Worm (Caenorhabditis elegans) whole organism, young adult: ENCODE results near the gene F44E7.9.
A peak's percentile ranks its signal among the peaks of the same experiment; 100 is the strongest.

Experiments used
- B0035.1 ChIP-seq: sonication (generic microtip); optimal IDR thresholded peaks from 2 replicates; lab custom pipeline; 2016; ENCODE audit warnings: missing genetic modification characterization, mild to moderate bottlenecking, missing compliant biosample characterization, missing genotype, missing genetic modification reagents
- B0336.3 ChIP-seq: fragments of 200-800 bp; sonication (Bioruptor generic); IDR thresholded peaks from 2 replicates; pipeline ENCODE4 v1.3.6; 2022; ENCODE audit warnings: missing genetic modification characterization, missing compliant biosample characterization
- C17E4.6 ChIP-seq: fragments of 200-800 bp; sonication (Bioruptor generic); IDR thresholded peaks from 2 replicates; pipeline ENCODE4 v1.3.6; 2022; ENCODE audit warnings: missing genetic modification reagents, missing genetic modification characterization, missing compliant biosample characterization
- F23B12.7 ChIP-seq: sonication (generic microtip); optimal IDR thresholded peaks from 2 replicates; lab custom pipeline; 2017; ENCODE audit warnings: missing genetic modification characterization, mild to moderate bottlenecking, missing compliant biosample characterization, antibody characterized with exemption, moderate library complexity; ENCODE audit not compliant: insufficient read depth
- F33H1.4 ChIP-seq: fragments of 200-800 bp; sonication (Bioruptor generic); IDR thresholded peaks from 2 replicates; pipeline ENCODE4 v1.3.6; 2022; ENCODE audit warnings: missing genetic modification reagents, missing genetic modification characterization, missing compliant biosample characterization
- F39B2.1 ChIP-seq: fragments of 200-800 bp; sonication (Bioruptor generic); IDR thresholded peaks from 2 replicates; pipeline ENCODE4 v1.3.6; 2022; ENCODE audit warnings: missing genetic modification reagents, missing genetic modification characterization, missing compliant biosample characterization
- F49E8.2 ChIP-seq: sonication (generic microtip); optimal IDR thresholded peaks from 3 replicates; lab custom pipeline; 2017; ENCODE audit warnings: missing genetic modification characterization, mild to moderate bottlenecking, missing compliant biosample characterization, antibody characterized with exemption, moderate library complexity; ENCODE audit not compliant: insufficient read depth
- K12H6.12 ChIP-seq: fragments of 200-800 bp; sonication (Bioruptor generic); optimal IDR thresholded peaks from 2 replicates; lab custom pipeline; 2018; ENCODE audit warnings: mild to moderate bottlenecking, missing genetic modification characterization, missing compliant biosample characterization
- Y53F4B.3 ChIP-seq: fragments of 200-800 bp; sonication (Bioruptor generic); IDR thresholded peaks from 2 replicates; pipeline ENCODE4 v1.3.6; 2022; ENCODE audit warnings: missing genetic modification reagents, missing genetic modification characterization, missing compliant biosample characterization
- Y53G8AR.9 ChIP-seq: fragments of 200-800 bp; sonication (Bioruptor generic); conservative IDR thresholded peaks from 2 replicates; pipeline ENCODE4 v1.3.6; 2022; ENCODE audit warnings: missing genetic modification reagents, missing genetic modification characterization, missing compliant biosample characterization
- Y56A3A.18 ChIP-seq: fragments of 200-800 bp; sonication (Bioruptor generic); IDR thresholded peaks from 2 replicates; pipeline ENCODE4 v1.3.6; 2022; ENCODE audit warnings: missing genetic modification reagents, missing genetic modification characterization, missing compliant biosample characterization
- akir-1 ChIP-seq: fragments of 200-800 bp; sonication (Bioruptor generic); optimal IDR thresholded peaks from 2 replicates; lab custom pipeline; 2018; ENCODE audit warnings: mild to moderate bottlenecking, missing genetic modification characterization, moderate library complexity, missing compliant biosample characterization
- attf-5 ChIP-seq: fragments of 200-800 bp; sonication (Bioruptor generic); optimal IDR thresholded peaks from 2 replicates; lab custom pipeline; 2018; ENCODE audit warnings: mild to moderate bottlenecking, missing genetic modification characterization, missing compliant biosample characterization
- bed-1 ChIP-seq: fragments of 200-800 bp; sonication (Bioruptor generic); IDR thresholded peaks from 2 replicates; pipeline ENCODE4 v1.3.6; 2022; ENCODE audit warnings: missing genetic modification reagents, missing genetic modification characterization, missing compliant biosample characterization
- ceh-100 ChIP-seq: fragments of 200-800 bp; sonication (Bioruptor generic); IDR thresholded peaks from 2 replicates; pipeline ENCODE4 v1.3.6; 2022; ENCODE audit warnings: missing genetic modification reagents, missing genetic modification characterization, missing compliant biosample characterization
- ceh-27 ChIP-seq: fragments of 200-800 bp; sonication (Bioruptor generic); optimal IDR thresholded peaks from 2 replicates; lab custom pipeline; 2018; ENCODE audit warnings: mild to moderate bottlenecking, missing genetic modification characterization, moderate library complexity, missing compliant biosample characterization
- ceh-91 ChIP-seq: fragments of 200-800 bp; sonication (Bioruptor generic); IDR thresholded peaks from 2 replicates; pipeline ENCODE4 v1.3.6; 2022; ENCODE audit warnings: missing genetic modification reagents, missing genetic modification characterization, missing compliant biosample characterization
- dpl-1 ChIP-seq: fragments of 150-350 bp; optimal IDR thresholded peaks from 2 replicates; lab custom pipeline; 2014; ENCODE audit warnings: missing biosample characterization, missing genetic modification reagents, missing genetic modification characterization
- efl-1 ChIP-seq: fragments of 150-350 bp; optimal IDR thresholded peaks from 2 replicates; lab custom pipeline; 2014; ENCODE audit warnings: missing biosample characterization, missing genetic modification reagents, missing genetic modification characterization
- egrh-3 ChIP-seq: fragments of 200-800 bp; sonication (Bioruptor generic); IDR thresholded peaks from 2 replicates; pipeline ENCODE4 v1.3.6; 2022; ENCODE audit warnings: missing genetic modification reagents, missing genetic modification characterization, missing compliant biosample characterization
- ekl-4 ChIP-seq: fragments of 200-800 bp; sonication (Bioruptor generic); IDR thresholded peaks from 2 replicates; pipeline ENCODE4 v1.3.6; 2022; ENCODE audit warnings: missing genetic modification reagents, missing genetic modification characterization, missing compliant biosample characterization
- hsf-1 ChIP-seq: fragments of 200-800 bp; sonication (Bioruptor generic); IDR thresholded peaks from 2 replicates; pipeline ENCODE4 v1.3.6; 2022; ENCODE audit warnings: missing genetic modification reagents, missing genetic modification characterization, missing compliant biosample characterization
- let-607 ChIP-seq, 2 experiments: fragments of 200-800 bp in 1 of 2; sonication (Bioruptor generic) in 1 of 2; sonication (generic microtip) in 1 of 2; optimal IDR thresholded peaks; 2 replicates each; lab custom pipeline; 2016 to 2018; ENCODE audit warnings: mild to moderate bottlenecking in 2 of 2, missing compliant biosample characterization in 2 of 2, missing genetic modification characterization in 2 of 2, moderate library complexity in 2 of 2, missing genotype in 1 of 2
- lin-26 ChIP-seq: fragments of 200-800 bp; sonication (Bioruptor generic); IDR thresholded peaks from 2 replicates; pipeline ENCODE4 v1.3.6; 2022; ENCODE audit warnings: missing genetic modification reagents, missing genetic modification characterization, missing compliant biosample characterization
- lin-35 ChIP-seq, 3 experiments: fragments of 150-350 bp in 2 of 3; sonication (generic microtip) in 1 of 3; optimal IDR thresholded peaks; 2 replicates each; lab custom pipeline; 2014 to 2018; ENCODE audit warnings: missing biosample characterization in 3 of 3, missing genetic modification characterization in 3 of 3, missing genetic modification reagents in 3 of 3
- lin-40 ChIP-seq: sonication (generic microtip); optimal IDR thresholded peaks from 2 replicates; lab custom pipeline; 2016; ENCODE audit warnings: missing genetic modification characterization, mild to moderate bottlenecking, missing compliant biosample characterization, missing genotype, missing genetic modification reagents
- lin-54 ChIP-seq: fragments of 200-800 bp; sonication (Bioruptor generic); optimal IDR thresholded peaks from 2 replicates; lab custom pipeline; 2018; ENCODE audit warnings: mild to moderate bottlenecking, missing genetic modification characterization, missing compliant biosample characterization
- lir-1 ChIP-seq: fragments of 200-800 bp; sonication (Bioruptor generic); conservative IDR thresholded peaks from 2 replicates; pipeline ENCODE4 v1.3.6; 2022; ENCODE audit warnings: missing genetic modification reagents, missing genetic modification characterization, missing compliant biosample characterization
- madf-10 ChIP-seq: sonication (generic microtip); optimal IDR thresholded peaks from 2 replicates; lab custom pipeline; 2016; ENCODE audit warnings: mild to moderate bottlenecking, missing genetic modification characterization, missing compliant biosample characterization
- madf-6 ChIP-seq: fragments of 200-800 bp; sonication (Bioruptor generic); IDR thresholded peaks from 2 replicates; pipeline ENCODE4 v1.3.6; 2022; ENCODE audit warnings: missing genetic modification reagents, missing genetic modification characterization, missing compliant biosample characterization
- madf-8 ChIP-seq: fragments of 200-800 bp; sonication (Bioruptor generic); conservative IDR thresholded peaks from 2 replicates; pipeline ENCODE4 v1.3.6; 2022; ENCODE audit warnings: missing genetic modification reagents, missing genetic modification characterization, missing compliant biosample characterization
- nhr-179 ChIP-seq: sonication (generic microtip); optimal IDR thresholded peaks from 2 replicates; lab custom pipeline; 2016; ENCODE audit warnings: mild to moderate bottlenecking, missing genetic modification characterization, missing compliant biosample characterization
- nhr-27 ChIP-seq: fragments of 200-800 bp; sonication (Bioruptor generic); optimal IDR thresholded peaks from 2 replicates; lab custom pipeline; 2018; ENCODE audit warnings: mild to moderate bottlenecking, missing genetic modification characterization, moderate library complexity, missing compliant biosample characterization
- nhr-90 ChIP-seq: sonication (generic microtip); optimal IDR thresholded peaks from 2 replicates; lab custom pipeline; 2016; ENCODE audit warnings: missing genotype, mild to moderate bottlenecking, missing genetic modification characterization, missing compliant biosample characterization
- repo-1 ChIP-seq: sonication (generic microtip); optimal IDR thresholded peaks from 2 replicates; lab custom pipeline; 2017; ENCODE audit warnings: mild to moderate bottlenecking, missing genetic modification characterization, missing compliant biosample characterization
- rpc-1 ChIP-seq, 2 experiments: fragments of 150-350 bp in 1 of 2; sonication (generic microtip) in 1 of 2; optimal IDR thresholded peaks; 2 replicates each; lab custom pipeline; 2014 to 2018; ENCODE audit warnings: missing biosample characterization in 1 of 2, missing genetic modification characterization in 1 of 2, missing genetic modification reagents in 1 of 2, missing genotype in 1 of 2
- snpc-4 ChIP-seq, 5 experiments: fragments of 150-350 bp in 1 of 5; sonication (generic microtip) in 4 of 5; optimal IDR thresholded peaks; 2 replicates each; lab custom pipeline; 2014 to 2018; ENCODE audit warnings: missing genetic modification characterization in 5 of 5, missing biosample characterization in 3 of 5, antibody characterized with exemption in 2 of 5, mild to moderate bottlenecking in 2 of 5, missing compliant biosample characterization in 2 of 5, missing genotype in 2 of 5, moderate library complexity in 2 of 5, missing genetic modification reagents in 1 of 5
- tbp1 ChIP-seq: fragments of 200-800 bp; sonication (Bioruptor generic); optimal IDR thresholded peaks from 2 replicates; lab custom pipeline; 2018; ENCODE audit warnings: mild to moderate bottlenecking, missing genetic modification characterization, missing compliant biosample characterization
- tlf-1 ChIP-seq: fragments of 200-800 bp; sonication (Bioruptor generic); optimal IDR thresholded peaks from 2 replicates; lab custom pipeline; 2018; ENCODE audit warnings: mild to moderate bottlenecking, missing genetic modification characterization, missing compliant biosample characterization
- unc-130 ChIP-seq: sonication (generic microtip); optimal IDR thresholded peaks from 2 replicates; lab custom pipeline; 2016; ENCODE audit warnings: missing genetic modification reagents, missing genetic modification characterization, missing compliant biosample characterization
- unc-62 ChIP-seq: fragments of 150-350 bp; optimal IDR thresholded peaks from 2 replicates; lab custom pipeline; 2014; ENCODE audit warnings: missing biosample characterization, missing genetic modification reagents, missing genetic modification characterization
- xnd-1 ChIP-seq: sonication (generic microtip); optimal IDR thresholded peaks from 2 replicates; lab custom pipeline; 2016; ENCODE audit warnings: missing genotype, missing genetic modification reagents, missing genetic modification characterization, missing compliant biosample characterization
- zfh-2 ChIP-seq: fragments of 200-800 bp; sonication (Bioruptor generic); conservative IDR thresholded peaks from 2 replicates; pipeline ENCODE4 v1.3.6; 2022; ENCODE audit warnings: missing genetic modification reagents, missing genetic modification characterization, missing compliant biosample characterization
- ztf-25 ChIP-seq: fragments of 200-800 bp; sonication (Bioruptor generic); IDR thresholded peaks from 2 replicates; pipeline ENCODE4 v1.3.6; 2022; ENCODE audit warnings: missing genetic modification reagents, missing genetic modification characterization, missing compliant biosample characterization
- ztf-26 ChIP-seq: sonication (generic microtip); optimal IDR thresholded peaks from 2 replicates; lab custom pipeline; 2017; ENCODE audit warnings: missing genetic modification characterization, missing compliant biosample characterization

The F44E7.9 gene

ce11 chrV:5790497-5791280, at the start of gene F44E7.9, which contains the start of gene nhr-142:
Gene F44E7.9, plus strand, starts transcription at chrV:5791230.
Gene nhr-142, minus strand, starts transcription at chrV:5790553.
- peak in 1 of 2 experiments; percentile 53 for TF ChIP-seq let-607 (tag; optimal IDR thresholded peaks at IDR 0.05; lab: Kevin White, UChicago)
- peak; percentile 50 for TF ChIP-seq dpl-1 (GFP tag; lab: Kevin White, UChicago)
- TF ChIP-seq snpc-4 (GFP tag; optimal IDR thresholded peaks at IDR 0.05; lab: Kevin White, UChicago): peak; percentile 32
- TF ChIP-seq snpc-4 (tag; optimal IDR thresholded peaks at IDR 0.05; lab: Kevin White, UChicago): peak; percentile 54 to 79 (median 72)
- peak; percentile 95 for TF ChIP-seq ceh-100
- 0 out of 2 replicates have a peak, but pooled peaks have one; percentile 9 for TF ChIP-seq ztf-25 (GFP tag; lab: Robert Waterston, UW)
- TF ChIP-seq lin-26 (GFP tag; lab: Robert Waterston, UW): no peak
- TF ChIP-seq attf-5 (GFP tag; lab: Kevin White, UChicago): peak; percentile 86
- peak; percentile 77 for TF ChIP-seq ceh-27 (GFP tag; lab: Kevin White, UChicago)
- peak; percentile 84; the same call in 1 of the 2 replicates for TF ChIP-seq Y53G8AR.9 (GFP tag; lab: Robert Waterston, UW)
- 0 out of 2 replicates have a peak, but pooled peaks have one; percentile 10 for TF ChIP-seq hsf-1 (GFP tag; lab: Robert Waterston, UW)
- TF ChIP-seq bed-1 (GFP tag; lab: Robert Waterston, UW): no peak
- peak; percentile 71 for TF ChIP-seq madf-10 (tag; lab: Kevin White, UChicago)
- TF ChIP-seq lir-1 (GFP tag; lab: Robert Waterston, UW): peak; percentile 73
- peak; percentile 42 for TF ChIP-seq F49E8.2 (tag; lab: Kevin White, UChicago)
- TF ChIP-seq C17E4.6 (GFP tag; lab: Robert Waterston, UW): 0 out of 2 replicates have a peak, but pooled peaks have one; percentile 22
- TF ChIP-seq nhr-179 (tag; lab: Kevin White, UChicago): no peak
- TF ChIP-seq ceh-91 (GFP tag; lab: Robert Waterston, UW): peak; percentile 54
- TF ChIP-seq nhr-90 (tag; lab: Kevin White, UChicago): no peak
- TF ChIP-seq unc-130: peak; percentile 40
- peak; percentile 68 for TF ChIP-seq tbp1
- TF ChIP-seq nhr-27: no peak
- TF ChIP-seq lin-35 (GFP tag; optimal IDR thresholded peaks at IDR 0.05; lab: Kevin White, UChicago): peak in 2 of 3 experiments; percentile 54 to 72
- peak; percentile 67 for TF ChIP-seq F33H1.4 (GFP tag; lab: Robert Waterston, UW)
- no peak for TF ChIP-seq akir-1 (GFP tag; lab: Kevin White, UChicago)
- TF ChIP-seq Y56A3A.18: no peak
- peak; percentile 78 for TF ChIP-seq madf-6 (GFP tag; lab: Robert Waterston, UW)
- TF ChIP-seq unc-62 (GFP tag; lab: Kevin White, UChicago): no peak
- peak; percentile 65 for TF ChIP-seq F23B12.7 (tag; lab: Kevin White, UChicago)
- TF ChIP-seq madf-8 (GFP tag; lab: Robert Waterston, UW): peak; percentile 47
- peak; percentile 53 for TF ChIP-seq xnd-1 (tag; lab: Kevin White, UChicago)
- peak; percentile 78 for TF ChIP-seq tlf-1 (GFP tag; lab: Kevin White, UChicago)
- TF ChIP-seq K12H6.12 (tag; lab: Kevin White, UChicago): peak; percentile 66
- peak; percentile 51; the same call in 1 of the 2 replicates for TF ChIP-seq egrh-3 (GFP tag; lab: Robert Waterston, UW)
- TF ChIP-seq B0035.1 (tag; lab: Kevin White, UChicago): peak; percentile 43
- TF ChIP-seq rpc-1 (optimal IDR thresholded peaks at IDR 0.05; lab: Kevin White, UChicago): peak; percentile 0
- no peak for TF ChIP-seq rpc-1 (tag; optimal IDR thresholded peaks at IDR 0.05; lab: Kevin White, UChicago)
- peak; percentile 84 for TF ChIP-seq lin-54 (GFP tag; lab: Kevin White, UChicago)
- TF ChIP-seq ztf-26 (tag; lab: Kevin White, UChicago): peak; percentile 47
- TF ChIP-seq lin-40 (tag; lab: Kevin White, UChicago): peak; percentile 89
- TF ChIP-seq Y53F4B.3: no peak
- TF ChIP-seq repo-1 (tag; lab: Kevin White, UChicago): peak; percentile 57
- TF ChIP-seq ekl-4 (GFP tag; lab: Robert Waterston, UW): peak; percentile 30; the same call in 1 of the 2 replicates
- TF ChIP-seq zfh-2 (GFP tag; lab: Robert Waterston, UW): no peak
- TF ChIP-seq efl-1: peak; percentile 52
- TF ChIP-seq F39B2.1 (GFP tag; lab: Robert Waterston, UW): no peak
- TF ChIP-seq B0336.3 (GFP tag; lab: Robert Waterston, UW): peak; percentile 71
